Fruit fly (Drosophila melanogaster) whole organism, embryonic: ENCODE measurements around the gene gish.
A peak's percentile ranks its signal among the peaks of the same experiment; 100 is the strongest.

Experiments used
- Bdp1 ChIP-seq: fragments of 200-800 bp; sonication (Bioruptor generic); optimal IDR thresholded peaks from 3 replicates; lab custom pipeline; 2016; ENCODE audit warnings: missing biosample characterization, missing genetic modification characterization
- BtbVII ChIP-seq: fragments of 200-800 bp; sonication (Bioruptor generic); optimal IDR thresholded peaks from 3 replicates; lab custom pipeline; 2017; ENCODE audit warnings: missing biosample characterization, mild to moderate bottlenecking, missing genetic modification characterization
- CG10147 ChIP-seq: fragments of 200-800 bp; sonication (Bioruptor generic); optimal IDR thresholded peaks from 2 replicates; lab custom pipeline; 2019; ENCODE audit warnings: missing biosample characterization, mild to moderate bottlenecking, missing genetic modification characterization, moderate library complexity
- CG12299 ChIP-seq: fragments of 200-800 bp; sonication (Bioruptor generic); optimal IDR thresholded peaks from 2 replicates; lab custom pipeline; 2018; ENCODE audit warnings: missing biosample characterization, mild to moderate bottlenecking, missing genetic modification characterization
- CG17186 ChIP-seq: fragments of 200-800 bp; sonication (Bioruptor generic); optimal IDR thresholded peaks from 3 replicates; lab custom pipeline; 2017; ENCODE audit warnings: missing biosample characterization, missing genetic modification reagents, missing genetic modification characterization
- CG17568 ChIP-seq: fragments of 200-800 bp; sonication (Bioruptor generic); optimal IDR thresholded peaks from 2 replicates; lab custom pipeline; 2018; ENCODE audit warnings: missing biosample characterization, mild to moderate bottlenecking, missing genetic modification characterization, moderate library complexity
- CG18011 ChIP-seq: fragments of 200-800 bp; sonication (Bioruptor generic); optimal IDR thresholded peaks from 2 replicates; lab custom pipeline; 2017; ENCODE audit warnings: missing biosample characterization, missing genetic modification characterization, mild to moderate bottlenecking, moderate library complexity, missing genotype
- CG6689 ChIP-seq: fragments of 200-800 bp; sonication (Bioruptor generic); IDR thresholded peaks from 2 replicates; pipeline ENCODE4 v1.3.6; 2022; ENCODE audit warnings: missing biosample characterization, missing genetic modification characterization
- CG7271 ChIP-seq: fragments of 200-800 bp; sonication (Bioruptor generic); optimal IDR thresholded peaks from 2 replicates; lab custom pipeline; 2018; ENCODE audit warnings: missing biosample characterization, mild to moderate bottlenecking, missing genetic modification characterization, moderate library complexity
- CG7839 ChIP-seq: fragments of 200-800 bp; sonication (Bioruptor generic); optimal IDR thresholded peaks from 3 replicates; lab custom pipeline; 2018; ENCODE audit warnings: missing biosample characterization, mild to moderate bottlenecking, missing genetic modification characterization, moderate library complexity
- Deaf1 ChIP-seq: fragments of 200-800 bp; optimal IDR thresholded peaks from 3 replicates; lab custom pipeline; 2019; ENCODE audit warnings: missing biosample characterization, mild to moderate bottlenecking, missing genetic modification characterization, moderate library complexity
- Dp ChIP-seq: fragments of 200-800 bp; sonication (Bioruptor generic); optimal IDR thresholded peaks from 2 replicates; lab custom pipeline; 2018; ENCODE audit warnings: missing biosample characterization, mild to moderate bottlenecking, missing genetic modification characterization, moderate library complexity
- Eip74EF ChIP-seq, 2 experiments: fragments of 200-800 bp in 1 of 2; fragments of >200 bp in 1 of 2; sonication (Bioruptor generic) in 1 of 2; optimal IDR thresholded peaks; 2 replicates each; lab custom pipeline; 2017 to 2019; ENCODE audit warnings: missing biosample characterization in 2 of 2, missing genetic modification characterization in 2 of 2, mild to moderate bottlenecking in 1 of 2, moderate library complexity in 1 of 2
- Gsc ChIP-seq: fragments of 200-800 bp; sonication (Bioruptor generic); IDR thresholded peaks from 2 replicates; pipeline ENCODE4 v1.3.6; 2022; ENCODE audit warnings: missing biosample characterization, missing genetic modification characterization
- HLHmδ ChIP-seq: fragments of 200-800 bp; sonication (Bioruptor generic); optimal IDR thresholded peaks from 2 replicates; lab custom pipeline; 2018; ENCODE audit warnings: missing biosample characterization, mild to moderate bottlenecking, missing genetic modification characterization, moderate library complexity
- Hey ChIP-seq: fragments of 200-800 bp; sonication (Bioruptor generic); optimal IDR thresholded peaks from 3 replicates; lab custom pipeline; 2018; ENCODE audit warnings: missing biosample characterization, mild to moderate bottlenecking, missing genetic modification characterization
- Hsf ChIP-seq: fragments of 200-800 bp; sonication (Bioruptor generic); optimal IDR thresholded peaks from 3 replicates; lab custom pipeline; 2016; ENCODE audit warnings: missing biosample characterization, missing genetic modification characterization
- Mad ChIP-seq: fragments of 200-800 bp; sonication (Bioruptor generic); optimal IDR thresholded peaks from 2 replicates; lab custom pipeline; 2016; ENCODE audit warnings: missing biosample characterization, missing genetic modification characterization
- Med ChIP-seq: fragments of 200-800 bp; sonication (Bioruptor generic); peaks from one replicate; lab custom pipeline; 2016; ENCODE audit warnings: missing biosample characterization, missing genetic modification characterization, mild to moderate bottlenecking, inconsistent platforms, moderate library complexity
- NC2α ChIP-seq: fragments of 200-800 bp; sonication (Bioruptor generic); optimal IDR thresholded peaks from 2 replicates; lab custom pipeline; 2016; ENCODE audit warnings: missing biosample characterization, missing genetic modification characterization
- NK7.1 ChIP-seq: fragments of 200-800 bp; sonication (Bioruptor generic); optimal IDR thresholded peaks from 3 replicates; lab custom pipeline; 2016; ENCODE audit warnings: missing biosample characterization, missing genetic modification characterization
- Nf-YC ChIP-seq: fragments of 200-800 bp; optimal IDR thresholded peaks from 3 replicates; lab custom pipeline; 2019; ENCODE audit warnings: missing biosample characterization, mild to moderate bottlenecking, missing genetic modification characterization, moderate library complexity
- Ravus ChIP-seq: fragments of 200-800 bp; sonication (Bioruptor generic); IDR thresholded peaks from 2 replicates; pipeline ENCODE4 v1.3.6; 2022; ENCODE audit warnings: missing biosample characterization, missing genetic modification characterization
- Sox100B ChIP-seq: fragments of 200-800 bp; sonication (Bioruptor generic); optimal IDR thresholded peaks from 3 replicates; lab custom pipeline; 2018; ENCODE audit warnings: missing biosample characterization, mild to moderate bottlenecking, missing genetic modification characterization
- Sox102F ChIP-seq: fragments of 200-800 bp; sonication (Bioruptor generic); optimal IDR thresholded peaks from 2 replicates; lab custom pipeline; 2018; ENCODE audit warnings: missing biosample characterization, mild to moderate bottlenecking, missing genetic modification characterization, moderate library complexity
- Spps ChIP-seq: fragments of 200-800 bp; sonication (Bioruptor generic); optimal IDR thresholded peaks from 2 replicates; lab custom pipeline; 2018; ENCODE audit warnings: missing biosample characterization, mild to moderate bottlenecking, missing genetic modification characterization
- Sry-δ ChIP-seq: fragments of 200-800 bp; sonication (Bioruptor generic); optimal IDR thresholded peaks from 2 replicates; lab custom pipeline; 2016; ENCODE audit warnings: missing biosample characterization, missing genetic modification characterization
- abd-A ChIP-seq: fragments of 200-800 bp; sonication (Bioruptor generic); optimal IDR thresholded peaks from 3 replicates; lab custom pipeline; 2019; ENCODE audit warnings: missing biosample characterization, mild to moderate bottlenecking, missing genetic modification characterization, moderate library complexity
- ash1 ChIP-seq: fragments of 200-800 bp; sonication (Bioruptor generic); optimal IDR thresholded peaks from 2 replicates; lab custom pipeline; 2018; ENCODE audit warnings: missing biosample characterization, mild to moderate bottlenecking, missing genetic modification characterization
- bcd ChIP-seq: fragments of 200-800 bp; sonication (Bioruptor generic); optimal IDR thresholded peaks from 2 replicates; lab custom pipeline; 2017; ENCODE audit warnings: missing biosample characterization, mild to moderate bottlenecking, missing genetic modification characterization
- caup ChIP-seq: fragments of 200-800 bp; sonication (Bioruptor generic); optimal IDR thresholded peaks from 3 replicates; lab custom pipeline; 2017; ENCODE audit warnings: missing biosample characterization, mild to moderate bottlenecking, missing genetic modification characterization, moderate library complexity; ENCODE audit not compliant: severe bottlenecking
- cg ChIP-seq: fragments of 200-800 bp; sonication (Bioruptor generic); optimal IDR thresholded peaks from 3 replicates; lab custom pipeline; 2019; ENCODE audit warnings: missing biosample characterization, mild to moderate bottlenecking, missing genetic modification characterization, moderate library complexity
- crol ChIP-seq: fragments of 200-800 bp; sonication (Bioruptor generic); IDR thresholded peaks from 2 replicates; pipeline ENCODE4 v1.3.6; 2022; ENCODE audit warnings: missing biosample characterization, missing genetic modification characterization
- da ChIP-seq: fragments of 200-800 bp; sonication (Bioruptor generic); optimal IDR thresholded peaks from 2 replicates; lab custom pipeline; 2016; ENCODE audit warnings: missing biosample characterization, missing genetic modification characterization
- ems ChIP-seq: fragments of 200-800 bp; sonication (Bioruptor generic); optimal IDR thresholded peaks from 3 replicates; lab custom pipeline; 2016; ENCODE audit warnings: missing biosample characterization, missing genetic modification characterization
- gcm ChIP-seq: fragments of 200-800 bp; sonication (Bioruptor generic); optimal IDR thresholded peaks from 2 replicates; lab custom pipeline; 2019; ENCODE audit warnings: missing biosample characterization, mild to moderate bottlenecking, missing genetic modification characterization, moderate library complexity
- gem ChIP-seq: fragments of 200-800 bp; sonication (Bioruptor generic); optimal IDR thresholded peaks from 2 replicates; lab custom pipeline; 2019; ENCODE audit warnings: missing biosample characterization, mild to moderate bottlenecking, missing genetic modification characterization, moderate library complexity
- gfzf ChIP-seq: fragments of 200-800 bp; sonication (Bioruptor generic); optimal IDR thresholded peaks from 2 replicates; lab custom pipeline; 2016; ENCODE audit warnings: missing biosample characterization, mild to moderate bottlenecking, missing genetic modification characterization, moderate library complexity
- hth ChIP-seq: fragments of >200 bp; optimal IDR thresholded peaks from 2 replicates; lab custom pipeline; 2017; ENCODE audit warnings: inconsistent platforms
- ind ChIP-seq: fragments of 200-800 bp; sonication (Bioruptor generic); optimal IDR thresholded peaks from 3 replicates; lab custom pipeline; 2016; ENCODE audit warnings: missing biosample characterization, missing genetic modification characterization
- kah ChIP-seq: fragments of 200-800 bp; sonication (Bioruptor generic); optimal IDR thresholded peaks from 2 replicates; lab custom pipeline; 2018; ENCODE audit warnings: missing biosample characterization, mild to moderate bottlenecking, missing genetic modification characterization
- kni ChIP-seq: fragments of 200-800 bp; sonication (Bioruptor generic); optimal IDR thresholded peaks from 3 replicates; lab custom pipeline; 2017; ENCODE audit warnings: mild to moderate bottlenecking, missing biosample characterization, missing genetic modification reagents, missing genetic modification characterization
- nerfin-2 ChIP-seq: fragments of 200-800 bp; sonication (Bioruptor generic); IDR thresholded peaks from 2 replicates; pipeline ENCODE4 v1.3.6; 2022; ENCODE audit warnings: missing biosample characterization, missing genetic modification characterization; ENCODE audit not compliant: partially characterized antibody
- pfk ChIP-seq: fragments of 200-800 bp; sonication (Bioruptor generic); optimal IDR thresholded peaks from 2 replicates; lab custom pipeline; 2018; ENCODE audit warnings: missing biosample characterization, mild to moderate bottlenecking, missing genetic modification characterization, moderate library complexity
- psq ChIP-seq: fragments of 200-800 bp; sonication (Bioruptor generic); optimal IDR thresholded peaks from 2 replicates; lab custom pipeline; 2017; ENCODE audit warnings: missing biosample characterization, missing genetic modification characterization
- sd ChIP-seq: fragments of 200-800 bp; sonication (Bioruptor generic); optimal IDR thresholded peaks from 3 replicates; lab custom pipeline; 2018; ENCODE audit warnings: missing biosample characterization, mild to moderate bottlenecking, missing genetic modification characterization, moderate library complexity
- sens ChIP-seq: fragments of 200-800 bp; sonication (Bioruptor generic); peaks from one replicate; lab custom pipeline; 2016; ENCODE audit warnings: missing biosample characterization, missing genetic modification characterization
- stwl ChIP-seq: fragments of 200-800 bp; sonication (Bioruptor generic); optimal IDR thresholded peaks from 3 replicates; lab custom pipeline; 2018; ENCODE audit warnings: missing biosample characterization, mild to moderate bottlenecking, missing genetic modification characterization, moderate library complexity
- tin ChIP-seq: fragments of 200-800 bp; sonication (Bioruptor generic); optimal IDR thresholded peaks from 3 replicates; lab custom pipeline; 2016; ENCODE audit warnings: missing biosample characterization, missing genetic modification characterization

gish gene

DNA sequence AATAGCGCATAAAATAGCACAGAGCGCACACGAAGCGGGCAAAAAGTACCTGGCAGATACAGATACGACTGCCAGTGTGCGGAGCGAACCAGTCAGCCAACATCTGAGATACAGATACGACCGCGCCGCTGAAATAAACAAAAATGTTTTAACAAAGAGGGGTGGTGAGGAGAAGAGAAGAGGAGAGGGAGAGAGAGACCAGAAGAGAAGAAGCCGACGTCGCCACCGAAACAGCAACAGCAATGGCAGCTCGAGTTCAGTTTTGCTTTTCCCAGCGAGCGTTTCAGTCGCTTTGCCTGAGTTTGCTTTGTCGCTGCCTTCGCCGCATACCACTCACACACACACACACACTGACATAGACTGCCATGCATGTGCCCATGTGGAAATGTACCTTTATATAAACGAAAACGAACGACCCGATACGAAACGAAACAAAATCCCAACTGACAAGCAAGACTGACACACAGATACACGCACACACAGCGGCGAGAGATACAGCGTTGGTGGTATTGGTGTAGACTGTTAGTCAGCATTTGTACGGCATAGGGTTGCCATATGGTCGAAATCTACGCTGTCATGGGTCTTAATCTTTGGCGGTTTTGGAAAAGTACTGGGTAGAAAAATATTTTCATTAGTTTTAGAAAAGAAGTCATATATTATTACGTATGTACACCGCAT is 31.0 kb upstream of the gish start (continued):
- TF ChIP-seq sens (GFP tag; lab: Kevin White, UChicago) (peak; percentile 76), Gsc (GFP tag; lab: Robert Waterston, UW) (no peak), Bdp1 (GFP tag; lab: Kevin White, UChicago) (no peak), Dp (no peak), gfzf (GFP tag; lab: Kevin White, UChicago) (peak; percentile 3), psq (GFP tag; lab: Kevin White, UChicago) (peak; percentile 89), kah (GFP tag; lab: Kevin White, UChicago) (peak; percentile 9), Mad (peak; percentile 30), kni (peak; percentile 96), CG7271 (no peak), Sox102F (no peak), tin (peak; percentile 4), ind (peak; percentile 8), sd (tag; lab: Kevin White, UChicago) (peak; percentile 96), crol (no peak), da (GFP tag; lab: Kevin White, UChicago) (peak; percentile 27), Nf-YC (tag; lab: Kevin White, UChicago) (peak; percentile 49), Sry-δ (GFP tag; lab: Kevin White, UChicago) (peak; percentile 8), Hey (peak; percentile 59), abd-A (tag; lab: Kevin White, UChicago) (peak; percentile 96), Spps (tag; lab: Kevin White, UChicago) (no peak), stwl (tag; lab: Kevin White, UChicago) (peak; percentile 63), CG12299 (peak; percentile 44), BtbVII (GFP tag; lab: Kevin White, UChicago) (peak; percentile 40), gem (tag; lab: Kevin White, UChicago) (peak; percentile 8), CG17568 (GFP tag; lab: Kevin White, UChicago) (peak; percentile 50), Sox100B (no peak), Eip74EF (GFP tag; optimal IDR thresholded peaks at IDR 0.05; lab: Kevin White, UChicago) (peak in 1 of 2 experiments; percentile 8), caup (GFP tag; lab: Kevin White, UChicago) (peak; percentile 21), CG18011 (no peak), ems (GFP tag; lab: Kevin White, UChicago) (peak; percentile 47), CG17186 (GFP tag; lab: Kevin White, UChicago) (no peak), Ravus (GFP tag; lab: Robert Waterston, UW) (no peak), bcd (GFP tag; lab: Kevin White, UChicago) (peak; percentile 13), CG10147 (peak; percentile 21), Hsf (peak; percentile 38), Deaf1 (tag; lab: Kevin White, UChicago) (peak; percentile 98), ash1 (GFP tag; lab: Kevin White, UChicago) (peak; percentile 48), CG7839 (tag; lab: Kevin White, UChicago) (no peak), CG6689 (GFP tag; lab: Robert Waterston, UW) (no peak), NK7.1 (GFP tag; lab: Kevin White, UChicago) (peak; percentile 33), gcm (GFP tag; lab: Kevin White, UChicago) (peak; percentile 32), hth (lab: Kevin White, UChicago) (no peak), NC2α (GFP tag; lab: Kevin White, UChicago) (no peak), HLHmδ (GFP tag; lab: Kevin White, UChicago) (no peak), nerfin-2 (GFP tag; lab: Robert Waterston, UW) (no peak), pfk (GFP tag; lab: Kevin White, UChicago) (peak; percentile 92), Med (GFP tag; lab: Kevin White, UChicago) (peak; percentile 90), cg (peak; percentile 99)
